Fruit fly (Drosophila melanogaster): ENCODE measurements around the gene CG13847.

CG13847 gene

DNA sequence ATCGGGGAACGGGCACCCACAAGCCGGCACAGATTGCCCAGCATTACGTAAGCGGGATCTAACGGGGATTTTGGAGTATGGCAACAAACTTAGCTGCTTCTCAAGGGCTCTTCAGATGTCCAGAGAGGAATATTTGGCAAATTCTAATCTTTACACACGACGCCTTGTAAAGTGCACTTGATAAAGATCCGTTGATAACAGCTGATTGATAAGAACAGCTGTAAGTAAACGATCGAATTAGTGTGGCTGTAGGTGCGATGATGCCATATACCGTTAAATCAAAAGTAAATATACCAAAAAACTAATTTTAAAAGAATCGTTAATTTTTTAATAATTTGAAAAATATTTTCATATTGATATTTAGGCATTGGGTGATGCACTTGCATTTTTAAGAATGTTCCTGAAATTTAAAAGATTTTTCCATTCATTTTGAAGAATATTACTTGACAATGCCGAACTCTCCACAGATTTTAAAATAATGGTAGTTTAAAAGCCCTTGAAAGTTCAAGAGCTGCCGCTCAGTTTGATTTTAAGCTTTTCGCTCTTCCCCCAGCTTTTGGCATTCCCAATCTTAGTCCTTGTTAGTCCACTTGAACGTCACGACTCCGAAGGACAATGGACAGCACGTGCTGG is 32.1 kb upstream of the CG13847 start, which contains the start of the genes CG5377 and Nrx-1 (continued):
- no peak for TF ChIP-seq CG11456 (GFP tag; IDR thresholded peaks at IDR 0.05)
- TF ChIP-seq CG7928 (GFP tag; optimal IDR thresholded peaks at IDR 0.05): no peak
- no peak for TF ChIP-seq E2f1 (GFP tag; IDR thresholded peaks at IDR 0.05)
- no peak for TF ChIP-seq CG3726 (GFP tag; IDR thresholded peaks at IDR 0.05)
- TF ChIP-seq CG2199 (GFP tag; IDR thresholded peaks at IDR 0.05): no peak
- no peak for TF ChIP-seq CG4404 (GFP tag; IDR thresholded peaks at IDR 0.05)
- TF ChIP-seq oc (tag; optimal IDR thresholded peaks at IDR 0.05): no peak
- no peak for TF ChIP-seq CG17328 (GFP tag; IDR thresholded peaks at IDR 0.05)

DNA sequence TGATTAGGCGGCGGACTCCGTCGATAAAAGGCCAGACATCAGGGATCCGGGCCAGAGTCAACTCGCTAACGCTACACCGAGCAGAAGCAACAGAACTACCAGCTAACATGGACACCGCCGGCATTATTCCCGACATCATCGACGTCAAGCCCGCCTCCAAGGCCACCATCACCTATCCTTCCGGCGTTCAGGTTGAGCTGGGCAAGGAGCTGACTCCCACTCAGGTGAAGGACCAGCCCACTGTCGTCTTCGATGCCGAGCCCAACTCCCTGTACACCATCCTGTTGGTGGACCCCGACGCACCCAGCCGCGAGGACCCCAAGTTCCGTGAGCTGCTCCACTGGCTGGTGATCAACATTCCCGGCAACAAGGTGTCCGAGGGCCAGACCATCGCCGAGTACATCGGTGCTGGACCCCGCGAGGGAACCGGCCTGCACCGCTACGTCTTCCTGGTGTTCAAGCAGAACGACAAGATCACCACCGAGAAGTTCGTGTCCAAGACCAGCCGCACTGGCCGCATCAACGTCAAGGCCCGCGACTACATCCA is 30.1 kb upstream of the CG13847 start, which contains the start of gene Pebp1:
TSS of gene Pebp1 (plus strand) at position 51 of the 547 bp plus-strand sequence.
- TF ChIP-seq Ets65A (GFP tag): peak; percentile 76
- TF ChIP-seq wek (GFP tag; optimal IDR thresholded peaks at IDR 0.05): no peak
- TF ChIP-seq ci (GFP tag; IDR thresholded peaks at IDR 0.05): 0 out of 3 replicates have a peak, but pooled peaks have one; percentile 19
- TF ChIP-seq CG34376 (GFP tag; optimal IDR thresholded peaks at IDR 0.05): no peak
- 0 out of 2 replicates have a peak, but pooled peaks have one; percentile 8 for TF ChIP-seq ato (GFP tag; IDR thresholded peaks at IDR 0.05; ENCODE audit: partially characterized antibody)
- no peak for TF ChIP-seq YL-1 (GFP tag; optimal IDR thresholded peaks at IDR 0.05)
- TF ChIP-seq Nf-YC (tag; optimal IDR thresholded peaks at IDR 0.05): no peak
- no peak for TF ChIP-seq Bteb2 (GFP tag; optimal IDR thresholded peaks at IDR 0.05)
- no peak for TF ChIP-seq CG11085 (GFP tag; IDR thresholded peaks at IDR 0.05)
- no peak for TF ChIP-seq Mad (GFP tag; optimal IDR thresholded peaks at IDR 0.05)
- no peak for TF ChIP-seq CG8478 (optimal IDR thresholded peaks at IDR 0.05)
- no peak for TF ChIP-seq Poxn (GFP tag; IDR thresholded peaks at IDR 0.05)
- TF ChIP-seq Abd-B (GFP tag; optimal IDR thresholded peaks at IDR 0.05): no peak
- TF ChIP-seq lilli (GFP tag; optimal IDR thresholded peaks at IDR 0.05): peak; percentile 10
- no peak for TF ChIP-seq CG8089 (GFP tag; optimal IDR thresholded peaks at IDR 0.05)
- no peak for TF ChIP-seq CG3065 (GFP tag; optimal IDR thresholded peaks at IDR 0.05)
- TF ChIP-seq Med (GFP tag): peak; percentile 74
- TF ChIP-seq Xrp1 (GFP tag; IDR thresholded peaks at IDR 0.05): no peak
- no peak for TF ChIP-seq CG7928 (GFP tag; optimal IDR thresholded peaks at IDR 0.05)
- no peak for TF ChIP-seq Dref (GFP tag; IDR thresholded peaks at IDR 0.05)
- no peak for TF ChIP-seq MBD-R2 (GFP tag; IDR thresholded peaks at IDR 0.05)
- no peak for TF ChIP-seq nerfin-2 (GFP tag; IDR thresholded peaks at IDR 0.05; ENCODE audit: partially characterized antibody)
- no peak for TF ChIP-seq CG11696 (GFP tag; IDR thresholded peaks at IDR 0.05)
- TF ChIP-seq D19B (GFP tag; optimal IDR thresholded peaks at IDR 0.05): no peak

DNA sequence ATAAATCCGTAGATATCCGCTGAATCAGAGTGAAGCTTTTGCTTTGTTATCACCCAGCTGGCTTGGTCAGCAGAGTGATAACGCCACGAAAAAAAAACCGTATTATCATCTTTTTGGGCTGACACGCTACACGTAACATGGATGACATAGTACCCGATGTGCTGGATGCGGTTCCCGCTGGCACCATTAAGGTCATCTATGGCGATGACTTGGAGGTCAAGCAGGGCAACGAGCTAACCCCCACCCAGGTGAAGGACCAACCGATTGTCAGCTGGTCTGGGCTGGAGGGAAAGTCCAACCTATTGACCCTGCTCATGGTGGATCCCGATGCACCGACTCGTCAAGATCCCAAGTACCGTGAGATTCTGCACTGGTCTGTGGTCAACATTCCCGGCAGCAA is 29.2 kb upstream of the CG13847 start:
- TF ChIP-seq Pdp1 (GFP tag; optimal IDR thresholded peaks at IDR 0.05) (peak in 1 of 2 experiments; percentile 34), Hr78 (GFP tag; optimal IDR thresholded peaks at IDR 0.05) (peak in 1 of 2 experiments; percentile 2), sr (GFP tag; IDR thresholded peaks at IDR 0.05) (0 out of 3 replicates have a peak, but pooled peaks have one; percentile 19), seq (GFP tag; IDR thresholded peaks at IDR 0.05) (no peak)

DNA sequence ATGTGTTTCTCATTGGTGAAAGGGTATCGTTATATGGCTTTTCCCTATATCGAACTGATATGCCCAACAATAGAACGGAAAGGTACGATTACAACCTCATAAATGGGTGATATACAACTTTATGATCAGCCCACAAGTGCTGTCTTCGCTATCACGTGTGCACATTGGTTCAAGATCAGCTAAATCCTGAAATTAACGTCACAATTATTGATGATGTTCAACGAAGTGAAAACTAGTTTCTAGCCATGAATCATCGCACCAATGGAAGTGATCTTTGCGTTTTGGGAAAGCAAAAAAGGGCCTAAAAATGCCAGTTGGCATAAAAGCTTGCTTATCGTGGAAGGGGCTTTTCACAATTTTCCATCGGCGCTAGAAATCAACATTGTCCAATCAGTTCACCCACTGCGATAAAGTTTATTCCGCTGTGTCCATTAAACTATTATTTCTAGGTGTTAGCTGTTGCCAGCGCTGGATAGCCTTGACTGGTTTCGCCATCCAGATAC is 28.7 kb upstream of the CG13847 start, which contains the start of gene CG7054:
TSS of gene CG7054 (plus strand) at position 375 of the 503 bp plus-strand sequence.
- TF ChIP-seq gce (GFP tag; IDR thresholded peaks at IDR 0.05) (no peak), Taf1 (GFP tag; IDR thresholded peaks at IDR 0.05) (no peak), CG5180 (GFP tag; optimal IDR thresholded peaks at IDR 0.05) (no peak), sisA (GFP tag; IDR thresholded peaks at IDR 0.05) (no peak), CG14014 (GFP tag; IDR thresholded peaks at IDR 0.05) (peak; percentile 26; the same call in 1 of the 2 replicates), NFAT (GFP tag; IDR thresholded peaks at IDR 0.05) (no peak), sim (GFP tag; IDR thresholded peaks at IDR 0.05) (no peak), disco-r (GFP tag; optimal IDR thresholded peaks at IDR 0.05) (no peak), HLHmδ (GFP tag; optimal IDR thresholded peaks at IDR 0.05) (no peak), pros (GFP tag; optimal IDR thresholded peaks at IDR 0.05) (no peak), scrt (GFP tag; optimal IDR thresholded peaks at IDR 0.05) (no peak), sima (GFP tag; optimal IDR thresholded peaks at IDR 0.05) (no peak), Pdp1 (GFP tag; optimal IDR thresholded peaks at IDR 0.05) (no peak), CG42726 (GFP tag; IDR thresholded peaks at IDR 0.05; ENCODE audit: partially characterized antibody) (no peak)

Measured in whole organism, embryonic.